Worm (Caenorhabditis elegans) whole organism, mixed stage, embryonic: ENCODE results near the gene fbxb-3.
A peak's percentile ranks its signal among the peaks of the same experiment; 100 is the strongest.

Source experiments
- M03D4.4 ChIP-seq: sonication (generic microtip); optimal IDR thresholded peaks from 2 replicates; lab custom pipeline; 2017; ENCODE audit warnings: mild to moderate bottlenecking, missing genetic modification characterization, missing compliant biosample characterization
- bed-3 ChIP-seq: fragments of 200-800 bp; sonication (Bioruptor generic); optimal IDR thresholded peaks from 3 replicates; lab custom pipeline; 2018; ENCODE audit warnings: mild to moderate bottlenecking, missing genetic modification characterization, moderate library complexity, missing compliant biosample characterization
- ceh-39 ChIP-seq: fragments of 150-350 bp; optimal IDR thresholded peaks from 2 replicates; lab custom pipeline; 2014; ENCODE audit warnings: missing biosample characterization, missing genetic modification characterization
- ceh-43 ChIP-seq: fragments of 200-800 bp; sonication (Bioruptor generic); optimal IDR thresholded peaks from 2 replicates; lab custom pipeline; 2018; ENCODE audit warnings: mild to moderate bottlenecking, missing genetic modification characterization, moderate library complexity, missing compliant biosample characterization
- ceh-83 ChIP-seq: fragments of 200-800 bp; sonication (Bioruptor generic); optimal IDR thresholded peaks from 2 replicates; lab custom pipeline; 2018; ENCODE audit warnings: mild to moderate bottlenecking, missing genetic modification characterization, missing compliant biosample characterization
- ces-1 ChIP-seq: fragments of 150-350 bp; optimal IDR thresholded peaks from 2 replicates; lab custom pipeline; 2014; ENCODE audit warnings: missing biosample characterization, missing genetic modification reagents, missing genetic modification characterization
- drap-1 ChIP-seq: fragments of 200-800 bp; sonication (Bioruptor generic); optimal IDR thresholded peaks from 3 replicates; lab custom pipeline; 2018; ENCODE audit warnings: mild to moderate bottlenecking, missing genetic modification characterization, missing compliant biosample characterization
- elt-1 ChIP-seq: sonication (generic microtip); optimal IDR thresholded peaks from 2 replicates; lab custom pipeline; 2017; ENCODE audit warnings: missing genetic modification characterization, mild to moderate bottlenecking, missing compliant biosample characterization, antibody characterized with exemption, moderate library complexity, borderline replicate concordance; ENCODE audit not compliant: insufficient read depth
- elt-3 ChIP-seq: fragments of 150-350 bp; optimal IDR thresholded peaks from 2 replicates; lab custom pipeline; 2014; ENCODE audit warnings: missing biosample characterization, missing genetic modification characterization
- ham-2 ChIP-seq: fragments of 200-800 bp; sonication (Bioruptor generic); optimal IDR thresholded peaks from 2 replicates; lab custom pipeline; 2018; ENCODE audit warnings: mild to moderate bottlenecking, missing genetic modification characterization, missing compliant biosample characterization
- hlh-1 ChIP-seq: fragments of 150-350 bp; optimal IDR thresholded peaks from 2 replicates; lab custom pipeline; 2014; ENCODE audit warnings: missing biosample characterization, missing genetic modification reagents, missing genetic modification characterization
- lin-13 ChIP-seq: fragments of 150-350 bp; optimal IDR thresholded peaks from 2 replicates; lab custom pipeline; 2014; ENCODE audit warnings: missing biosample characterization, missing genetic modification characterization
- lsy-2 ChIP-seq: fragments of 150-350 bp; optimal IDR thresholded peaks from 2 replicates; lab custom pipeline; 2014; ENCODE audit warnings: missing biosample characterization, missing genetic modification characterization
- mep-1 ChIP-seq: fragments of 150-350 bp; optimal IDR thresholded peaks from 2 replicates; lab custom pipeline; 2017; ENCODE audit warnings: missing biosample characterization, missing genetic modification reagents, missing genetic modification characterization, inconsistent platforms
- mls-2 ChIP-seq: sonication (generic microtip); optimal IDR thresholded peaks from 2 replicates; lab custom pipeline; 2016; ENCODE audit warnings: mild to moderate bottlenecking, missing genetic modification characterization, moderate library complexity, missing compliant biosample characterization
- nhr-2 ChIP-seq: fragments of 150-350 bp; optimal IDR thresholded peaks from 2 replicates; lab custom pipeline; 2014; ENCODE audit warnings: missing biosample characterization, missing genetic modification characterization
- nhr-237 ChIP-seq: fragments of 150-350 bp; optimal IDR thresholded peaks from 2 replicates; lab custom pipeline; 2014; ENCODE audit warnings: missing biosample characterization, missing genetic modification characterization
- nhr-28 ChIP-seq: fragments of 150-350 bp; optimal IDR thresholded peaks from 2 replicates; lab custom pipeline; 2014; ENCODE audit warnings: missing biosample characterization, missing genetic modification characterization
- nhr-76 ChIP-seq: sonication (generic microtip); optimal IDR thresholded peaks from 2 replicates; lab custom pipeline; 2017; ENCODE audit warnings: missing biosample characterization, missing genetic modification characterization
- pha-4 ChIP-seq: fragments of 150-350 bp; optimal IDR thresholded peaks from 2 replicates; lab custom pipeline; 2018; ENCODE audit warnings: missing biosample characterization, missing genetic modification reagents, missing genetic modification characterization
- sem-2 ChIP-seq: fragments of 200-800 bp; sonication (Bioruptor generic); optimal IDR thresholded peaks from 2 replicates; lab custom pipeline; 2018; ENCODE audit warnings: mild to moderate bottlenecking, missing genetic modification characterization, missing compliant biosample characterization
- snpc-4 ChIP-seq: fragments of 150-350 bp; optimal IDR thresholded peaks from 2 replicates; lab custom pipeline; 2014; ENCODE audit warnings: missing biosample characterization, missing genetic modification characterization
- sptf-1 ChIP-seq: sonication (generic microtip); optimal IDR thresholded peaks from 2 replicates; lab custom pipeline; 2017; ENCODE audit warnings: mild to moderate bottlenecking, missing genetic modification characterization, moderate library complexity, missing compliant biosample characterization
- unc-120 ChIP-seq: sonication (generic microtip); optimal IDR thresholded peaks from 2 replicates; lab custom pipeline; 2017; ENCODE audit warnings: missing genetic modification characterization, missing compliant biosample characterization; ENCODE audit not compliant: poor library complexity, severe bottlenecking
- unc-39 ChIP-seq: fragments of 150-350 bp; optimal IDR thresholded peaks from 2 replicates; lab custom pipeline; 2014; ENCODE audit warnings: missing biosample characterization, missing genetic modification characterization
- unc-62 ChIP-seq: fragments of 150-350 bp; optimal IDR thresholded peaks from 2 replicates; lab custom pipeline; 2014; ENCODE audit warnings: missing biosample characterization, missing genetic modification reagents, missing genetic modification characterization
- zip-8 ChIP-seq: fragments of 150-350 bp; optimal IDR thresholded peaks from 2 replicates; lab custom pipeline; 2014; ENCODE audit warnings: missing biosample characterization, missing genetic modification characterization
- ztf-11 ChIP-seq: fragments of 150-350 bp; optimal IDR thresholded peaks from 2 replicates; lab custom pipeline; 2014; ENCODE audit warnings: missing biosample characterization, missing genetic modification characterization

Gene fbxb-3

ce11 chrIV:11854777-11855176, 16.0 kb downstream of the fbxb-3 start, which contains the start of gene tag-30 (continued):
- TF ChIP-seq sptf-1 (tag; lab: Kevin White, UChicago): peak; percentile 24

ce11 chrIV:11855424-11855823, 16.7 kb downstream of the fbxb-3 start:
- TF ChIP-seq zip-8: no peak
- no peak for TF ChIP-seq nhr-76 (tag; lab: Kevin White, UChicago)
- TF ChIP-seq unc-120 (tag; lab: Kevin White, UChicago): no peak
- TF ChIP-seq M03D4.4 (tag; lab: Kevin White, UChicago): no peak
- TF ChIP-seq nhr-2: no peak
- no peak for TF ChIP-seq sptf-1 (tag; lab: Kevin White, UChicago)
- no peak for TF ChIP-seq lin-13 (tag; lab: Kevin White, UChicago)
- no peak for TF ChIP-seq nhr-28 (tag; lab: Kevin White, UChicago)
- no peak for TF ChIP-seq mls-2 (tag; lab: Kevin White, UChicago)
- TF ChIP-seq ceh-39 (tag; lab: Kevin White, UChicago): no peak
- TF ChIP-seq, all 35 proteins: peak for 0

- peak; percentile 4 for TF ChIP-seq lsy-2
- TF ChIP-seq unc-39: no peak
- TF ChIP-seq hlh-1 (tag; lab: Kevin White, UChicago): peak; percentile 27
- TF ChIP-seq mep-1: peak; percentile 60
Measured at ce11 chrIV:11855900-11856660, 17.3 kb downstream of the fbxb-3 start, which contains the start of gene ech-2. ech-2 (minus strand) TSS chrIV:11856351.

- peak; percentile 67 for TF ChIP-seq lsy-2
- no peak for TF ChIP-seq elt-1 (tag; lab: Kevin White, UChicago)
- TF ChIP-seq lin-13 (tag; lab: Kevin White, UChicago): peak; percentile 67
- no peak for TF ChIP-seq ceh-83 (GFP tag; lab: Kevin White, UChicago)
- TF ChIP-seq hlh-1 (tag; lab: Kevin White, UChicago): peak; percentile 79
- no peak for TF ChIP-seq nhr-2
- TF ChIP-seq bed-3 (GFP tag; lab: Kevin White, UChicago): peak; percentile 0
- peak; percentile 35 for TF ChIP-seq drap-1 (GFP tag; lab: Kevin White, UChicago)
- TF ChIP-seq M03D4.4 (tag; lab: Kevin White, UChicago): peak; percentile 59
- peak; percentile 87 for TF ChIP-seq unc-120 (tag; lab: Kevin White, UChicago)
- peak; percentile 37 for TF ChIP-seq ztf-11 (tag; lab: Kevin White, UChicago)
- peak; percentile 28 for TF ChIP-seq mls-2 (tag; lab: Kevin White, UChicago)
- TF ChIP-seq pha-4: peak; percentile 75
- no peak for TF ChIP-seq snpc-4
- TF ChIP-seq ham-2 (GFP tag; lab: Kevin White, UChicago): peak; percentile 92
- TF ChIP-seq sem-2 (GFP tag; lab: Kevin White, UChicago): no peak
- no peak for TF ChIP-seq ceh-43
- peak; percentile 62 for TF ChIP-seq unc-62 (GFP tag; lab: Kevin White, UChicago)
- peak; percentile 19 for TF ChIP-seq sptf-1 (tag; lab: Kevin White, UChicago)
- TF ChIP-seq mep-1: peak; percentile 54
- TF ChIP-seq ces-1 (GFP tag; lab: Kevin White, UChicago): peak; percentile 69
- TF ChIP-seq ceh-39 (tag; lab: Kevin White, UChicago): no peak
Measured at ce11 chrIV:11857159-11857565, 18.4 kb downstream of the fbxb-3 start.

ce11 chrIV:11858142-11858541, 19.4 kb downstream of the fbxb-3 start, which contains the start of gene let-92:
let-92 (plus strand) TSS chrIV:11858442.
- TF ChIP-seq unc-62 (GFP tag; lab: Kevin White, UChicago) (no peak), nhr-2 (no peak), mep-1 (no peak), ztf-11 (tag; lab: Kevin White, UChicago) (no peak), sptf-1 (tag; lab: Kevin White, UChicago) (no peak), ceh-39 (tag; lab: Kevin White, UChicago) (no peak), lin-13 (tag; lab: Kevin White, UChicago) (no peak), nhr-237 (no peak), sem-2 (GFP tag; lab: Kevin White, UChicago) (no peak), elt-3 (tag; lab: Kevin White, UChicago) (no peak), mls-2 (tag; lab: Kevin White, UChicago) (no peak), nhr-28 (tag; lab: Kevin White, UChicago) (no peak), unc-120 (tag; lab: Kevin White, UChicago) (no peak), ces-1 (GFP tag; lab: Kevin White, UChicago) (no peak)
